Worm (Caenorhabditis elegans): Measurements from ENCODE around the gene T22D1.5.

Gene T22D1.5

DNA sequence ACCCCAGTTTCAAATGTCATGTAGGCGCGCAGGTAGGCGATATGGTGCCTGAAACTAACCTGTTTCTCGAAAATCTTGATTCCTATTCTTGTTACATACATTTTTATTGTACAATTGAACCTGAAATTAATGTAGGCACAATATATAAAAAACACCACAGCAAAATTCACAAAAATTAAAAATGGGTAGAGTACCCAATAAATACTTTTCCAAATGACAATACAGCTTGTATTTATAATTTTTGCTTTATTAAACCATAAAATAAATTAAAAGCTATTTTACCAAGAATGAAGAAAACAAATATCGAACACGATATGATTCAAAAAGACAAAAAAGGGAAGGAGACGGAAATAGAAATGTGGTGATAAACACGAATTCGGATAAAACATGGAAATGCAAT is 20.4 kb upstream of the T22D1.5 start, which contains the start of gene tre-2:
tre-2 (minus strand) TSS at position 101 of the 400 bp plus-strand sequence.
- no peak for TF ChIP-seq dve-1 (tag; optimal IDR thresholded peaks at IDR 0.05; ENCODE audit: insufficient read depth)
- no peak for TF ChIP-seq vab-7 (GFP tag; IDR thresholded peaks at IDR 0.05)
- no peak for TF ChIP-seq ZK337.2 (GFP tag; IDR thresholded peaks at IDR 0.05)
- TF ChIP-seq lin-38 (GFP tag; IDR thresholded peaks at IDR 0.05): no peak
- no peak for TF ChIP-seq mep-1 (tag; optimal IDR thresholded peaks at IDR 0.05)
- no peak for TF ChIP-seq hlh-11 (tag; optimal IDR thresholded peaks at IDR 0.05)
- TF ChIP-seq lin-29 (GFP tag; IDR thresholded peaks at IDR 0.05): no peak
- no peak for TF ChIP-seq saeg-2 (GFP tag; IDR thresholded peaks at IDR 0.05)
- TF ChIP-seq T20F7.1 (GFP tag; optimal IDR thresholded peaks at IDR 0.05): no peak
- no peak for TF ChIP-seq lin-39 (tag; optimal IDR thresholded peaks at IDR 0.05)
- TF ChIP-seq nhr-25 (tag; optimal IDR thresholded peaks at IDR 0.05; ENCODE audit: borderline replicate concordance, insufficient read depth): no peak
- no peak for TF ChIP-seq Y75B8A.6 (GFP tag; IDR thresholded peaks at IDR 0.05)
- no peak for TF ChIP-seq dmd-9 (GFP tag; IDR thresholded peaks at IDR 0.05)
- no peak for TF ChIP-seq lin-13 (GFP tag; optimal IDR thresholded peaks at IDR 0.05)
- no peak for TF ChIP-seq dmd-6 (GFP tag; IDR thresholded peaks at IDR 0.05)

DNA sequence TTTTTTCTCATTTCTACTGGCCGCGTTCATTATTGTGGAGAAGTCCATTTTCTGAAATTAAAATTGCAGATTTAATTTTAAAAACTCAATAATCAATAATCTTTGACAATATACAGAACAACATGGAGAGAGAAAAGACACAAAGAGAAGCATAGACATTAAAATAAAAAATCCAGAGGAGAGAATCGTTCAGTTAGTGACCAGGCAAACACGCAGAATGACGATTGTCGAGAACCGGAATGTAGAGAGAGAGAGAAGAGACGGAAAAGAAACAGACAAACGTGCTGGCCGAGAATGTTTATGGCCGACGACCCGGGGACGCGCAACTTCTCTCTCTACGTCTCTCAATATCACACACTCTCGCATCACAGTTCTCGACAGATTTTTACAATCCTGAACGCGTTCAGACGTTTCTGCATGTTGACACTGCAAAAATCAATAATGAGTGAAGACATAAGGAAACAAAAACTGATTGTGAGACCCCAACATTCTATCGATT is 16.1 kb upstream of the T22D1.5 start, which contains the start of the genes T05A12.3 and T05A12.4:
T05A12.3 (minus strand) TSS at position 51 of the 499 bp plus-strand sequence.
T05A12.4 (plus strand) TSS at position 348 of the 499 bp plus-strand sequence.
- TF ChIP-seq nhr-6 (tag; optimal IDR thresholded peaks at IDR 0.05): peak; percentile 44
- TF ChIP-seq hlh-30 (tag; optimal IDR thresholded peaks at IDR 0.05; ENCODE audit: insufficient read depth): no peak
- TF ChIP-seq zip-2 (tag; optimal IDR thresholded peaks at IDR 0.05): no peak
- TF ChIP-seq set-16 (GFP tag; IDR thresholded peaks at IDR 0.05): no peak
- TF ChIP-seq nhr-41 (GFP tag; IDR thresholded peaks at IDR 0.05): no peak
- TF ChIP-seq ceh-28 (tag; optimal IDR thresholded peaks at IDR 0.05): peak; percentile 39
- peak; percentile 91 for TF ChIP-seq snpc-1.2 (GFP tag; IDR thresholded peaks at IDR 0.05)
- TF ChIP-seq nhr-76 (tag; optimal IDR thresholded peaks at IDR 0.05): no peak
- no peak for TF ChIP-seq skn-1 (tag; optimal IDR thresholded peaks at IDR 0.05)
- TF ChIP-seq mxl-3 (GFP tag; optimal IDR thresholded peaks at IDR 0.05): peak; percentile 78
- no peak for TF ChIP-seq Y75B8A.6 (GFP tag; IDR thresholded peaks at IDR 0.05)
- TF ChIP-seq nhr-10 (tag; optimal IDR thresholded peaks at IDR 0.05): no peak
- no peak for TF ChIP-seq saeg-2 (GFP tag; IDR thresholded peaks at IDR 0.05)
- TF ChIP-seq mdl-1 (tag; optimal IDR thresholded peaks at IDR 0.05): no peak
- TF ChIP-seq nhr-111 (GFP tag; optimal IDR thresholded peaks at IDR 0.05): no peak
- peak; percentile 86 for TF ChIP-seq unc-130 (GFP tag; optimal IDR thresholded peaks at IDR 0.05)
- no peak; the same call in 1 of the 2 replicates for TF ChIP-seq tra-1 (GFP tag; IDR thresholded peaks at IDR 0.05)
- no peak for TF ChIP-seq ceh-20 (GFP tag; IDR thresholded peaks at IDR 0.05)
- no peak for TF ChIP-seq lsy-2 (tag; optimal IDR thresholded peaks at IDR 0.05)
- 0 out of 2 replicates have a peak, but pooled peaks have one; percentile 21 for TF ChIP-seq dmd-9 (GFP tag; IDR thresholded peaks at IDR 0.05)
- no peak for TF ChIP-seq F26F4.8 (GFP tag; conservative IDR thresholded peaks at IDR 0.05)
- no peak for TF ChIP-seq sdz-12 (GFP tag; optimal IDR thresholded peaks at IDR 0.05)
- peak; percentile 46 for TF ChIP-seq dmd-6 (GFP tag; IDR thresholded peaks at IDR 0.05)
- no peak for TF ChIP-seq ceh-82 (tag; optimal IDR thresholded peaks at IDR 0.05)
- TF ChIP-seq nhr-48 (tag; optimal IDR thresholded peaks at IDR 0.05): peak; percentile 24
- TF ChIP-seq zfp-3 (GFP tag; conservative IDR thresholded peaks at IDR 0.05): no peak
- TF ChIP-seq daf-19 (GFP tag; conservative IDR thresholded peaks at IDR 0.05): no peak
- no peak for TF ChIP-seq F37D6.2 (tag; optimal IDR thresholded peaks at IDR 0.05)
- no peak for TF ChIP-seq nhr-237 (tag; optimal IDR thresholded peaks at IDR 0.05)
- TF ChIP-seq daf-8 (GFP tag; IDR thresholded peaks at IDR 0.05): no peak
